Worm (Caenorhabditis elegans): ENCODE results near the gene C49F5.13.

DNA sequence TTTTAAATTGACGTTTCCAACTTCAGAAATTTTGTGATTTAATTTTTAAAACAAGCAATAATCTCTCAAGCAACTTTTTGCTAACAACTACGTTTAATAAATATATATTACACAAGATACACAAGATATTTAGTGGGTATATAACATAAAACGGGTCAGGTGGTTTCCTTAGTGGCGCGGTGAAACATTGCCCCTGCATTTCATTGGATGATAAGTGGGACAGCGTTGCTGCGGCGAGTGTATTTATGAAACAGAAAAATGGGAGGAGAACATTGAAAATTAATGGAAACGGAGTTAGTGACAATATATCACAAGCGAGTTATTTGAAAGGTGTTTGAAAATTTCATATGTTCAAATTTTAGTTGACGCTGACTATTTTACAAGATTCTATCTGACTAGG, 31.6 kb downstream of the C49F5.13 start:
- TF ChIP-seq W03F9.2 (tag; optimal IDR thresholded peaks at IDR 0.05) (no peak), him-1 (tag; optimal IDR thresholded peaks at IDR 0.05) (no peak), dao-5 (tag; optimal IDR thresholded peaks at IDR 0.05) (no peak)

All from whole organism, L4/young adult.